Worm (Caenorhabditis elegans) whole organism, L4/young adult: ENCODE results near the gene clec-71.

Experiments used
- dao-5 ChIP-seq: sonication (generic microtip); optimal IDR thresholded peaks from 2 replicates; lab custom pipeline; 2016; ENCODE audit warnings: missing genotype, missing genetic modification characterization, moderate library complexity, missing compliant biosample characterization
- him-1 ChIP-seq: sonication (generic microtip); optimal IDR thresholded peaks from 2 replicates; lab custom pipeline; 2016; ENCODE audit warnings: missing genotype, missing genetic modification reagents, missing genetic modification characterization, missing compliant biosample characterization

DNA sequence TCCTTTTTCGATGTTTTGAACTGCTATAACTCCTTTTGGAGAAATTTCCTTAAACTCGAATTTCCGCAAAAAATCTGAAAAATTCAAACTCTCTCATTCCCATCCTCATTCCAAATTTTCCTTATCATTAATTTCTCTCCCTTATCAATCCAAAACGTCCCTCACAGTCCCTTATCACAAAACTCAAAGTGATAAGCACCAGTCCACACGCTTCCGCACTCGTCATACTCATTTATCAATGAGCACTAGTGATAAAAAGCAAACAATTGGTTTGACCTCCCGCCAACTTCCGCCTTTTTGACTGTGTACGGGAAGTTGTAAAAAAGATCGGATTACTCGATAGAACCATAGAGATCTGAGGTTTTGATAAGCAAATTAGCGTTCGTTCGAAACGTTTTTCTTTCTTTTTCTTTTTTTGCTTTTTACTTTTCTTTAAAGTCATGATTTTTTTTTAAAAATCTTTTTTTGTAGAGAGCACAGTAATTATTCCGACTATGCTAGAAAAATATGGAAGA lies 51.4 kb downstream of the clec-71 start, which contains the start of gene clec-78:
- TF ChIP-seq him-1 (tag; lab: Kevin White, UChicago) (no peak), dao-5 (tag; lab: Kevin White, UChicago) (no peak)
